Fruit fly (Drosophila melanogaster) whole organism, embryonic: Measurements from ENCODE around the gene Oatp74D.

Source experiments
- Atf3 ChIP-seq: fragments of 200-800 bp; sonication (Bioruptor generic); optimal IDR thresholded peaks from 3 replicates; lab custom pipeline; 2016; ENCODE audit warnings: missing biosample characterization, missing genetic modification characterization
- CG11085 ChIP-seq: fragments of 200-800 bp; sonication (Bioruptor generic); IDR thresholded peaks from 2 replicates; pipeline ENCODE4 v1.3.6; 2022; ENCODE audit warnings: missing biosample characterization, missing genetic modification characterization
- CG11504 ChIP-seq: fragments of 200-800 bp; sonication (Bioruptor generic); optimal IDR thresholded peaks from 3 replicates; lab custom pipeline; 2019; ENCODE audit warnings: missing biosample characterization, mild to moderate bottlenecking, missing genetic modification characterization, moderate library complexity
- CG12104 ChIP-seq: fragments of 200-800 bp; sonication (Bioruptor generic); optimal IDR thresholded peaks from 3 replicates; lab custom pipeline; 2016; ENCODE audit warnings: missing biosample characterization, missing genetic modification characterization
- CG12391 ChIP-seq: fragments of 200-800 bp; sonication (Bioruptor generic); optimal IDR thresholded peaks from 3 replicates; lab custom pipeline; 2018; ENCODE audit warnings: missing biosample characterization, mild to moderate bottlenecking, missing genetic modification characterization, moderate library complexity
- CG15011 ChIP-seq: fragments of 200-800 bp; sonication (Bioruptor generic); optimal IDR thresholded peaks from 3 replicates; lab custom pipeline; 2018; ENCODE audit warnings: missing biosample characterization, mild to moderate bottlenecking, missing genetic modification characterization
- CG15269 ChIP-seq: fragments of 200-800 bp; sonication (Bioruptor generic); optimal IDR thresholded peaks from 2 replicates; lab custom pipeline; 2018; ENCODE audit warnings: missing biosample characterization, mild to moderate bottlenecking, missing genetic modification characterization, moderate library complexity
- CG16779 ChIP-seq: fragments of 200-800 bp; sonication (Bioruptor generic); IDR thresholded peaks from 2 replicates; pipeline ENCODE4 v1.3.6; 2022; ENCODE audit warnings: missing biosample characterization, missing genetic modification characterization
- CG16863 ChIP-seq: fragments of 200-800 bp; sonication (Bioruptor generic); optimal IDR thresholded peaks from 3 replicates; lab custom pipeline; 2016; ENCODE audit warnings: missing biosample characterization, missing genetic modification characterization
- CG1832 ChIP-seq: fragments of 200-800 bp; sonication (Bioruptor generic); optimal IDR thresholded peaks from 2 replicates; lab custom pipeline; 2017; ENCODE audit warnings: missing biosample characterization, mild to moderate bottlenecking, missing genetic modification characterization, inconsistent platforms
- CG31224 ChIP-seq: fragments of 200-800 bp; sonication (Bioruptor generic); IDR thresholded peaks from 2 replicates; pipeline ENCODE4 v1.3.6; 2022; ENCODE audit warnings: missing biosample characterization, missing genetic modification characterization
- CG31365 ChIP-seq: fragments of 200-800 bp; sonication (Bioruptor generic); optimal IDR thresholded peaks from 2 replicates; lab custom pipeline; 2018; ENCODE audit warnings: missing biosample characterization, mild to moderate bottlenecking, missing genetic modification characterization
- CG31441 ChIP-seq: fragments of 200-800 bp; sonication (Bioruptor generic); IDR thresholded peaks from 2 replicates; pipeline ENCODE4 v1.3.6; 2022; ENCODE audit warnings: missing biosample characterization, missing genetic modification characterization
- CG3163 ChIP-seq: fragments of 200-800 bp; sonication (Bioruptor generic); optimal IDR thresholded peaks from 3 replicates; lab custom pipeline; 2016; ENCODE audit warnings: missing biosample characterization, missing genetic modification characterization
- CG33213 ChIP-seq: fragments of 200-800 bp; sonication (Bioruptor generic); optimal IDR thresholded peaks from 3 replicates; lab custom pipeline; 2016; ENCODE audit warnings: missing biosample characterization, missing genetic modification characterization
- CG4820 ChIP-seq: fragments of 200-800 bp; sonication (Bioruptor generic); optimal IDR thresholded peaks from 3 replicates; lab custom pipeline; 2016; ENCODE audit warnings: missing biosample characterization, missing genetic modification characterization
- CG6791 ChIP-seq: fragments of 200-800 bp; sonication (Bioruptor generic); IDR thresholded peaks from 3 replicates; pipeline ENCODE4 v1.3.6; 2022; ENCODE audit warnings: missing biosample characterization, missing genetic modification characterization; ENCODE audit not compliant: partially characterized antibody
- CG6813 ChIP-seq: fragments of 200-800 bp; sonication (Bioruptor generic); optimal IDR thresholded peaks from 2 replicates; lab custom pipeline; 2017; ENCODE audit warnings: missing biosample characterization, missing genetic modification characterization, mild to moderate bottlenecking, moderate library complexity, missing genetic modification reagents
- CG7987 ChIP-seq: fragments of 200-800 bp; sonication (Bioruptor generic); optimal IDR thresholded peaks from 2 replicates; lab custom pipeline; 2018; ENCODE audit warnings: missing biosample characterization, mild to moderate bottlenecking, missing genetic modification characterization, moderate library complexity
- CG9437 ChIP-seq: fragments of 200-800 bp; sonication (Bioruptor generic); optimal IDR thresholded peaks from 2 replicates; lab custom pipeline; 2018; ENCODE audit warnings: missing biosample characterization, mild to moderate bottlenecking, missing genetic modification characterization
- Dll ChIP-seq: fragments of 200-800 bp; sonication (Bioruptor generic); IDR thresholded peaks from 4 replicates; pipeline ENCODE4 v1.3.6; 2022; ENCODE audit warnings: missing biosample characterization, missing genetic modification characterization; ENCODE audit not compliant: partially characterized antibody
- Elba2 ChIP-seq: fragments of 200-800 bp; sonication (Bioruptor generic); optimal IDR thresholded peaks from 3 replicates; lab custom pipeline; 2016; ENCODE audit warnings: missing biosample characterization, missing genetic modification characterization
- Hey ChIP-seq: fragments of 200-800 bp; sonication (Bioruptor generic); optimal IDR thresholded peaks from 3 replicates; lab custom pipeline; 2018; ENCODE audit warnings: missing biosample characterization, mild to moderate bottlenecking, missing genetic modification characterization
- Med ChIP-seq: fragments of 200-800 bp; sonication (Bioruptor generic); peaks from one replicate; lab custom pipeline; 2016; ENCODE audit warnings: missing biosample characterization, missing genetic modification characterization, mild to moderate bottlenecking, inconsistent platforms, moderate library complexity
- Oli ChIP-seq: fragments of 200-800 bp; sonication (Bioruptor generic); optimal IDR thresholded peaks from 2 replicates; lab custom pipeline; 2018; ENCODE audit warnings: missing biosample characterization, mild to moderate bottlenecking, missing genetic modification characterization, moderate library complexity
- Scr ChIP-seq: fragments of 200-800 bp; sonication (Bioruptor generic); IDR thresholded peaks from 2 replicates; pipeline ENCODE4 v1.3.6; 2022; ENCODE audit warnings: missing biosample characterization, missing genetic modification characterization; ENCODE audit not compliant: partially characterized antibody
- Side ChIP-seq: fragments of 200-800 bp; sonication (Bioruptor generic); optimal IDR thresholded peaks from 2 replicates; lab custom pipeline; 2016; ENCODE audit warnings: missing biosample characterization, missing genetic modification characterization
- Sin3A ChIP-seq: fragments of >200 bp; optimal IDR thresholded peaks from 2 replicates; lab custom pipeline; 2018
- cwo ChIP-seq: fragments of 200-800 bp; sonication (Bioruptor generic); optimal IDR thresholded peaks from 3 replicates; lab custom pipeline; 2017; ENCODE audit warnings: missing biosample characterization, missing genetic modification characterization, mild to moderate bottlenecking, moderate library complexity, missing genetic modification reagents
- dan ChIP-seq: fragments of 200-800 bp; sonication (Bioruptor generic); IDR thresholded peaks from 2 replicates; pipeline ENCODE4 v1.3.6; 2022; ENCODE audit warnings: missing biosample characterization, missing genetic modification characterization
- dm ChIP-seq: fragments of 200-800 bp; sonication (Bioruptor generic); optimal IDR thresholded peaks from 3 replicates; lab custom pipeline; 2016; ENCODE audit warnings: missing biosample characterization, missing genetic modification characterization
- eyg ChIP-seq: fragments of 200-800 bp; sonication (Bioruptor generic); optimal IDR thresholded peaks from 3 replicates; lab custom pipeline; 2016; ENCODE audit warnings: missing biosample characterization, missing genetic modification characterization
- fd3F ChIP-seq: fragments of 200-800 bp; sonication (Bioruptor generic); optimal IDR thresholded peaks from 2 replicates; lab custom pipeline; 2018; ENCODE audit warnings: missing biosample characterization, mild to moderate bottlenecking, missing genetic modification characterization, moderate library complexity
- fu2 ChIP-seq: fragments of 200-800 bp; sonication (Bioruptor generic); optimal IDR thresholded peaks from 2 replicates; lab custom pipeline; 2016; ENCODE audit warnings: missing biosample characterization, missing genetic modification characterization
- gsb-n ChIP-seq: fragments of 200-800 bp; sonication (Bioruptor generic); optimal IDR thresholded peaks from 3 replicates; lab custom pipeline; 2018; ENCODE audit warnings: missing biosample characterization, mild to moderate bottlenecking, missing genetic modification characterization
- hth ChIP-seq: fragments of >200 bp; optimal IDR thresholded peaks from 2 replicates; lab custom pipeline; 2017; ENCODE audit warnings: inconsistent platforms
- ind ChIP-seq: fragments of 200-800 bp; sonication (Bioruptor generic); optimal IDR thresholded peaks from 3 replicates; lab custom pipeline; 2016; ENCODE audit warnings: missing biosample characterization, missing genetic modification characterization
- jumu ChIP-seq: fragments of 200-800 bp; sonication (Bioruptor generic); optimal IDR thresholded peaks from 3 replicates; lab custom pipeline; 2016; ENCODE audit warnings: missing biosample characterization, missing genetic modification characterization
- ken ChIP-seq: fragments of 200-800 bp; sonication (Bioruptor generic); IDR thresholded peaks from 3 replicates; pipeline ENCODE4 v1.3.6; 2022; ENCODE audit warnings: missing biosample characterization, missing genetic modification characterization
- kni ChIP-seq: fragments of 200-800 bp; sonication (Bioruptor generic); optimal IDR thresholded peaks from 3 replicates; lab custom pipeline; 2017; ENCODE audit warnings: mild to moderate bottlenecking, missing biosample characterization, missing genetic modification reagents, missing genetic modification characterization
- nau ChIP-seq: fragments of 200-800 bp; sonication (Bioruptor generic); optimal IDR thresholded peaks from 3 replicates; lab custom pipeline; 2017; ENCODE audit warnings: missing biosample characterization, mild to moderate bottlenecking, missing genetic modification characterization, missing genetic modification reagents
- onecut ChIP-seq: fragments of 200-800 bp; sonication (Bioruptor generic); IDR thresholded peaks from 2 replicates; pipeline ENCODE4 v1.3.6; 2022; ENCODE audit warnings: missing biosample characterization, missing genetic modification characterization
- p53 ChIP-seq: fragments of 200-800 bp; sonication (Bioruptor generic); optimal IDR thresholded peaks from 2 replicates; lab custom pipeline; 2016; ENCODE audit warnings: missing biosample characterization, missing genetic modification characterization
- sisA ChIP-seq: fragments of 200-800 bp; sonication (Bioruptor generic); IDR thresholded peaks from 2 replicates; pipeline ENCODE4 v1.3.6; 2022; ENCODE audit warnings: missing biosample characterization, missing genetic modification characterization
- stwl ChIP-seq: fragments of 200-800 bp; sonication (Bioruptor generic); optimal IDR thresholded peaks from 3 replicates; lab custom pipeline; 2018; ENCODE audit warnings: missing biosample characterization, mild to moderate bottlenecking, missing genetic modification characterization, moderate library complexity
- sug ChIP-seq: fragments of 200-800 bp; optimal IDR thresholded peaks from 2 replicates; lab custom pipeline; 2019; ENCODE audit warnings: missing biosample characterization, mild to moderate bottlenecking, missing genetic modification characterization, moderate library complexity
- tll ChIP-seq, 2 experiments: fragments of 200-800 bp in 1 of 2; fragments of >200 bp in 1 of 2; sonication (Bioruptor generic) in 1 of 2; optimal IDR thresholded peaks; 2 replicates each; lab custom pipeline; 2017 to 2019; ENCODE audit warnings: missing biosample characterization in 2 of 2, missing genetic modification characterization in 2 of 2, mild to moderate bottlenecking in 1 of 2, moderate library complexity in 1 of 2
- toy ChIP-seq: fragments of 200-800 bp; sonication (Bioruptor generic); IDR thresholded peaks from 2 replicates; pipeline ENCODE4 v1.3.6; 2022; ENCODE audit warnings: missing biosample characterization, missing genetic modification characterization
- tx ChIP-seq: fragments of 200-800 bp; sonication (Bioruptor generic); optimal IDR thresholded peaks from 2 replicates; lab custom pipeline; 2016; ENCODE audit warnings: missing biosample characterization, missing genetic modification characterization

Gene Oatp74D

DNA sequence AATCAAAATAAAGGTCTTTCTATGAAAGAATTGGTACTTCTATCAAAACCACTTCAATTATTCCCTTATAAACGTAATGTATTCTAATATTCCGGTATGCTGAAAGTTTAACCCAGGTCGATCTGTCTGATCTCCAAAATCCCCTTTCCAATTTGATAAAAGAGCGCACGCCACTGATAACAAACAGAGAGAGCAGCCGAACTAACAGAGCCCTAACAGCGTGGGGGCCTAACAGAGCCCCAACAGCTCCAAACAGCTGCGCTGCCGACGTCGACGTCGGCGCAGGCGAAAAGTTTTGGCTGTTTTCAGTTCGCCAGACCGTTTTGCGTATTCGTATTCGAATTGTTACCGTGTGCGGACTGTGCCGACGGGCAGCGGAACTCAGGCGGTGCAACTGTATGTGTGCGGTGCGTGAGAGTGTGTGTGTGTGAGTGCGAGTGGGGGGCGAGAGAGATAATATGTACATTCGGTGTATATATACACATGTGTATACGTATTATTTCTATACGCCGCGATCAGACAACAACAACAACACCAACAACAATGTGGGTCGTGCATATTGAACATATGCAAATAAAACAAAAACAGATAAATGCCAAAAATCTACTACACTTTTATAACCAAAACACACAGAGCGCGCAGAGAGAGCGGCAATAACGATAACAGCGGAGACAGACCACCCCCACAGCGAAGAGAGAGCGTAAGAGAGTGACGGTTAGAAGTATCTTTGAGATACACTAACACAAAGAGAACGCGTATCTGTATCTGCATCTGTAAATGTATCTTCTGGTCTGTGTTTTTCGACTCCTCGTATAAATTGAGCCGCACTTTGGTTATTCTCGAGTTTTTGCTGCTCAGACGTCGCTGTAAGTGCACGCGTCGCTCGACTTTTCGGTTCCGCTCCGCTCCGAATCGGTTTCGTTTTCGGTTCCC is at the start of gene Oatp74D (continued):
- TF ChIP-seq CG1832 (GFP tag; lab: Kevin White, UChicago) (no peak), CG6813 (GFP tag; lab: Kevin White, UChicago) (peak; percentile 9), cwo (GFP tag; lab: Kevin White, UChicago) (peak; percentile 67), Atf3 (GFP tag; lab: Kevin White, UChicago) (no peak), p53 (GFP tag; lab: Kevin White, UChicago) (no peak), sisA (GFP tag; lab: Robert Waterston, UW) (peak; percentile 16; the same call in 1 of the 2 replicates), onecut (GFP tag; lab: Robert Waterston, UW) (peak; percentile 22), CG6791 (GFP tag; lab: Robert Waterston, UW) (peak; percentile 32; the same call in 1 of the 3 replicates), CG31365 (tag; lab: Kevin White, UChicago) (peak; percentile 58), fd3F (GFP tag; lab: Kevin White, UChicago) (no peak), tx (GFP tag; lab: Kevin White, UChicago) (no peak), CG11504 (tag; lab: Kevin White, UChicago) (peak; percentile 23), sug (tag; lab: Kevin White, UChicago) (peak; percentile 87), eyg (GFP tag; lab: Kevin White, UChicago) (no peak), stwl (tag; lab: Kevin White, UChicago) (no peak), CG12391 (tag; lab: Kevin White, UChicago) (peak; percentile 2), ken (GFP tag; lab: Robert Waterston, UW) (no peak), CG15269 (tag; lab: Kevin White, UChicago) (peak; percentile 5), ind (GFP tag; lab: Kevin White, UChicago) (peak; percentile 40), CG12104 (GFP tag; lab: Kevin White, UChicago) (peak; percentile 56), CG31441 (no peak), Scr (GFP tag; lab: Robert Waterston, UW) (0 out of 2 replicates have a peak, but pooled peaks have one; percentile 28), CG16863 (GFP tag; lab: Kevin White, UChicago) (no peak), Dll (GFP tag; lab: Robert Waterston, UW) (no peak), CG7987 (GFP tag; lab: Kevin White, UChicago) (peak; percentile 71), CG33213 (GFP tag; lab: Kevin White, UChicago) (no peak), jumu (GFP tag; lab: Kevin White, UChicago) (peak; percentile 44), Elba2 (GFP tag; lab: Kevin White, UChicago) (no peak), CG3163 (GFP tag; lab: Kevin White, UChicago) (peak; percentile 98), Hey (peak; percentile 27), tll (GFP tag; optimal IDR thresholded peaks at IDR 0.05; lab: Kevin White, UChicago) (no peak), Oli (tag; lab: Kevin White, UChicago) (peak; percentile 12), Sin3A (lab: Kevin White, UChicago) (no peak), dan (no peak), CG16779 (GFP tag; lab: Robert Waterston, UW) (0 out of 2 replicates have a peak, but pooled peaks have one; percentile 35), hth (no peak), kni (GFP tag; lab: Kevin White, UChicago) (peak; percentile 98), Med (GFP tag; lab: Kevin White, UChicago) (peak; percentile 83), Side (GFP tag; lab: Kevin White, UChicago) (peak; percentile 40), dm (GFP tag; lab: Kevin White, UChicago) (peak; percentile 1), CG11085 (GFP tag; lab: Robert Waterston, UW) (no peak), CG9437 (peak; percentile 20), CG4820 (GFP tag; lab: Kevin White, UChicago) (no peak), fu2 (GFP tag; lab: Kevin White, UChicago) (no peak), toy (GFP tag; lab: Robert Waterston, UW) (no peak), nau (GFP tag; lab: Kevin White, UChicago) (peak; percentile 83), gsb-n (tag; lab: Kevin White, UChicago) (peak; percentile 53), CG15011 (GFP tag; lab: Kevin White, UChicago) (peak; percentile 21), CG31224 (GFP tag; lab: Robert Waterston, UW) (no peak)
